Fruit fly (Drosophila melanogaster) whole organism, wandering third instar larva: ENCODE measurements around the gene CG11095.
A peak's percentile ranks its signal among the peaks of the same experiment; 100 is the strongest.

Experiments used
- OdsH ChIP-seq: fragments of 200-800 bp; sonication (Bioruptor generic); optimal IDR thresholded peaks from 2 replicates; lab custom pipeline; 2016; ENCODE audit warnings: missing biosample characterization, mild to moderate bottlenecking, missing genetic modification characterization
- dl ChIP-seq, 2 experiments: fragments of 175-275, 200-275 bp in 1 of 2; fragments of 200-275 bp in 1 of 2; sonication (Bioruptor generic); optimal IDR thresholded peaks; lab custom pipeline; 2018; ENCODE audit warnings: mild to moderate bottlenecking in 2 of 2, missing biosample characterization in 2 of 2, missing genetic modification characterization in 2 of 2, moderate library complexity in 2 of 2; ENCODE audit not compliant: partially characterized antibody in 2 of 2, insufficient read depth in 1 of 2
- pan ChIP-seq: fragments of >200 bp; optimal IDR thresholded peaks from 2 replicates; lab custom pipeline; 2017

DNA sequence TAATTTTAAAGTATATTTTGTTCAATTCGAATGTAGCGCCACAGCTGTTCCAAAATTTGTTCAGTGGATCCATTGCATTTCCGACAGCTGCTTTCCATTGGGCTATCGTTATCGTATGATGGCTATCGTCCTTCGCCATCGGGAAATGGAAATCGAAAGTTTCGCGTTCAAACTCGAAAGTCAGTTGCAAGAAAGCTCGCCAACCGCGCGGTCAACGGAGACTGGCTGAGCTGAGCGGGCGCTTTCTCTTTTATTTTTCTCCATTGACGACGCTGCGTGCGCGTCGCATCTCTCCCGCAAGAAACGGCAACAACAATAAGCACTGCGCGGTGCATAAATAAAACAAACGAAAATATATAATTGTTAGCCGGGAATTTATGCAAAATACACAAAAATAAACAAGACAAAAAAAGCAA is 27.9 kb upstream of the CG11095 start, which contains the start of gene inaE:
- TF ChIP-seq OdsH (GFP tag; lab: Kevin White, UChicago) (no peak), dl (GFP tag; optimal IDR thresholded peaks at IDR 0.05; lab: Kevin White, UChicago; ENCODE audit: insufficient read depth in 1 of 2, partially characterized antibody in 2 of 2) (peak in 1 of 2 experiments; percentile 6), pan (lab: Kevin White, UChicago) (no peak)
